Worm (Caenorhabditis elegans) whole organism, young adult: Measurements from ENCODE around the gene srh-87.

Experiments used
- B0019.2 ChIP-seq: fragments of 200-800 bp; sonication (Bioruptor generic); conservative IDR thresholded peaks from 2 replicates; pipeline ENCODE4 v1.3.6; 2022; ENCODE audit warnings: missing genetic modification reagents, missing genetic modification characterization, missing compliant biosample characterization
- F37B4.10 ChIP-seq: fragments of 200-800 bp; sonication (Bioruptor generic); IDR thresholded peaks from 2 replicates; pipeline ENCODE4 v1.3.6; 2022; ENCODE audit warnings: missing genetic modification characterization, missing compliant biosample characterization
- F39B2.1 ChIP-seq: fragments of 200-800 bp; sonication (Bioruptor generic); IDR thresholded peaks from 2 replicates; pipeline ENCODE4 v1.3.6; 2022; ENCODE audit warnings: missing genetic modification reagents, missing genetic modification characterization, missing compliant biosample characterization
- F49E8.2 ChIP-seq: sonication (generic microtip); optimal IDR thresholded peaks from 3 replicates; lab custom pipeline; 2017; ENCODE audit warnings: missing genetic modification characterization, mild to moderate bottlenecking, missing compliant biosample characterization, antibody characterized with exemption, moderate library complexity; ENCODE audit not compliant: insufficient read depth
- T26A5.8 ChIP-seq: sonication (generic microtip); optimal IDR thresholded peaks from 2 replicates; lab custom pipeline; 2016; ENCODE audit warnings: missing genetic modification characterization, missing compliant biosample characterization
- ama-1 ChIP-seq, 3 experiments: fragments of 150-350 bp in 1 of 3; sonication (generic microtip) in 2 of 3; optimal IDR thresholded peaks; 2 replicates each; lab custom pipeline; 2014 to 2018; ENCODE audit warnings: missing biosample characterization in 2 of 3, missing genetic modification characterization in 2 of 3, missing genetic modification reagents in 2 of 3
- attf-6 ChIP-seq: fragments of 200-800 bp; sonication (Bioruptor generic); IDR thresholded peaks from 2 replicates; pipeline ENCODE4 v1.3.6; 2022; ENCODE audit warnings: missing genetic modification reagents, missing genetic modification characterization, missing compliant biosample characterization
- ceh-40 ChIP-seq: fragments of 200-800 bp; sonication (Bioruptor generic); IDR thresholded peaks from 2 replicates; pipeline ENCODE4 v1.3.6; 2022; ENCODE audit warnings: missing genetic modification characterization, missing compliant biosample characterization
- efl-1 ChIP-seq: fragments of 150-350 bp; optimal IDR thresholded peaks from 2 replicates; lab custom pipeline; 2014; ENCODE audit warnings: missing biosample characterization, missing genetic modification reagents, missing genetic modification characterization
- egl-44 ChIP-seq: fragments of 200-800 bp; sonication (Bioruptor generic); IDR thresholded peaks from 2 replicates; pipeline ENCODE4 v1.3.6; 2022; ENCODE audit warnings: missing genetic modification reagents, missing genetic modification characterization, missing compliant biosample characterization
- ekl-4 ChIP-seq: fragments of 200-800 bp; sonication (Bioruptor generic); IDR thresholded peaks from 2 replicates; pipeline ENCODE4 v1.3.6; 2022; ENCODE audit warnings: missing genetic modification reagents, missing genetic modification characterization, missing compliant biosample characterization
- him-1 ChIP-seq: sonication (generic microtip); optimal IDR thresholded peaks from 2 replicates; lab custom pipeline; 2016; ENCODE audit warnings: missing genotype, missing genetic modification reagents, missing genetic modification characterization, missing compliant biosample characterization
- hmg-20 ChIP-seq: fragments of 200-800 bp; sonication (Bioruptor generic); IDR thresholded peaks from 2 replicates; pipeline ENCODE4 v1.3.6; 2022; ENCODE audit warnings: missing genetic modification reagents, missing genetic modification characterization, missing compliant biosample characterization
- lsl-1 ChIP-seq: fragments of 200-800 bp; sonication (Bioruptor generic); optimal IDR thresholded peaks from 2 replicates; lab custom pipeline; 2018; ENCODE audit warnings: mild to moderate bottlenecking, missing genetic modification characterization, moderate library complexity, missing compliant biosample characterization
- lsy-27 ChIP-seq: sonication (generic microtip); optimal IDR thresholded peaks from 2 replicates; lab custom pipeline; 2017; ENCODE audit warnings: missing genetic modification characterization, mild to moderate bottlenecking, missing compliant biosample characterization, antibody characterized with exemption, missing genotype, borderline replicate concordance; ENCODE audit not compliant: insufficient read depth
- somi-1 ChIP-seq: fragments of 200-800 bp; sonication (Bioruptor generic); optimal IDR thresholded peaks from 2 replicates; lab custom pipeline; 2018; ENCODE audit warnings: mild to moderate bottlenecking, missing genetic modification characterization, missing compliant biosample characterization
- sptf-2 ChIP-seq: fragments of 200-800 bp; sonication (Bioruptor generic); optimal IDR thresholded peaks from 2 replicates; lab custom pipeline; 2018; ENCODE audit warnings: mild to moderate bottlenecking, missing genetic modification characterization, missing compliant biosample characterization
- tbp1 ChIP-seq: fragments of 200-800 bp; sonication (Bioruptor generic); optimal IDR thresholded peaks from 2 replicates; lab custom pipeline; 2018; ENCODE audit warnings: mild to moderate bottlenecking, missing genetic modification characterization, missing compliant biosample characterization
- unc-130 ChIP-seq: sonication (generic microtip); optimal IDR thresholded peaks from 2 replicates; lab custom pipeline; 2016; ENCODE audit warnings: missing genetic modification reagents, missing genetic modification characterization, missing compliant biosample characterization
- unc-62 ChIP-seq: fragments of 150-350 bp; optimal IDR thresholded peaks from 2 replicates; lab custom pipeline; 2014; ENCODE audit warnings: missing biosample characterization, missing genetic modification reagents, missing genetic modification characterization
- ztf-22 ChIP-seq: fragments of 200-800 bp; sonication (Bioruptor generic); optimal IDR thresholded peaks from 2 replicates; lab custom pipeline; 2018; ENCODE audit warnings: mild to moderate bottlenecking, missing genetic modification characterization, moderate library complexity, missing compliant biosample characterization
- ztf-28 ChIP-seq: fragments of 200-800 bp; sonication (Bioruptor generic); IDR thresholded peaks from 2 replicates; pipeline ENCODE4 v1.3.6; 2022; ENCODE audit warnings: missing genetic modification reagents, missing genetic modification characterization, missing compliant biosample characterization

The srh-87 gene

DNA sequence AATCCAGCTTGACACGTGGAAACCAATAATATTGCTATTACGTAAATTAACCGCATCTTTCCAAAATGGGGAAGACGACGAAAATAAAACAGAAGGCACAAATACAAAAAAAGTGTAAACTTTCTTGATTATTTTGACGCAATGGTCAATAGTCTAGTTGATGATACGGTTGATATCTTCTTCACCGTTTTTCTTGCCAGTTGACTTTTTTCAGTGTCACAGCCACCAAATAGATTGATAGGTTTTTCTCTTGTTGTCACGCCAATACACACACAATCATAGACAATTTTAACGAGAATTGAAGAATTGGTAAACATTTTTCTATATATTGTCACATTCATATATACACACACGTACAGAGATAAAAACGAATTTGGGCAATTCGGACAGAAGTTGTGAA lies 36.0 kb downstream of the srh-87 start, which contains the start of gene zmp-3:
Gene zmp-3 (minus strand): TSS at position 101 of the 400 bp plus-strand sequence.
- TF ChIP-seq hmg-20 (no peak), lsy-27 (no peak)
- TF ChIP-seq, all 124 proteins: peak for 0

- no peak for TF ChIP-seq tbp1 (GFP tag; lab: Kevin White, UChicago)
- no peak for TF ChIP-seq T26A5.8 (tag; lab: Kevin White, UChicago)
- TF ChIP-seq F39B2.1 (GFP tag; lab: Robert Waterston, UW), result no peak
- TF ChIP-seq ekl-4 (GFP tag; lab: Robert Waterston, UW), result no peak
- TF ChIP-seq lsl-1 (GFP tag; lab: Kevin White, UChicago), result no peak
- TF ChIP-seq sptf-2, result no peak
- TF ChIP-seq attf-6 (GFP tag; lab: Robert Waterston, UW), result no peak
- TF ChIP-seq ztf-28 (GFP tag; lab: Robert Waterston, UW), result no peak
- TF ChIP-seq efl-1 (GFP tag; lab: Kevin White, UChicago), result no peak
- TF ChIP-seq egl-44 (GFP tag; lab: Robert Waterston, UW), result no peak
- TF ChIP-seq F49E8.2 (tag; lab: Kevin White, UChicago), result no peak
- no peak for TF ChIP-seq ztf-22 (GFP tag; lab: Kevin White, UChicago)
- no peak for TF ChIP-seq unc-130
Observed at ce11 chrV:2903227-2903626, 42.3 kb downstream of the srh-87 start, which contains the start of gene C31B8.7. Gene C31B8.7 (minus strand): TSS chrV:2903327.

DNA sequence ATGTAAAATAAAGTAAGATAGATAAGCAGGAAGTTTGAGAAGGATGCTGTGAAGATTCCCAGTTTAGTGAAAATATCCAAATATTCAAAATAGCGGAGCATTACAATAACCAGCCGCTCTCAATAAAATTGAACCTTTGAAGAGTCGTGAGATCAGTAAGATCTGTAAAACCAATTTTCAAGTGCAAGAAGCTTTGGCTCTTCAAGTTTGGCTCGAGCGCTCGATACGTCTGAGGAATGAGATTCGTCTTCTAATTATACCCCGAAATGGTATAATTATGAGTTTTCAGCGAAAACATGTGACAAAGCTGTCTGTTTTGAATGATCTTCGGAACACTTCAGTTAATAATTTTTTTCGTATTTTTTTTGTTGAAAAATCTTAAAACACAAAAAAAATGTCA lies 45.6 kb downstream of the srh-87 start, which contains the start of gene str-46:
Gene str-46 (minus strand): TSS at position 101 of the 400 bp plus-strand sequence.
- no peak for TF ChIP-seq him-1

- TF ChIP-seq ama-1 (optimal IDR thresholded peaks at IDR 0.05; lab: Kevin White, UChicago) (no peak), ama-1 (GFP tag; optimal IDR thresholded peaks at IDR 0.05; lab: Kevin White, UChicago) (no peak), F37B4.10 (GFP tag; lab: Robert Waterston, UW) (no peak), ceh-40 (GFP tag; lab: Robert Waterston, UW) (no peak), somi-1 (GFP tag; lab: Kevin White, UChicago) (no peak), unc-62 (GFP tag; lab: Kevin White, UChicago) (no peak), B0019.2 (no peak), sptf-2 (no peak)
Observed at ce11 chrV:2896198-2896660, 49.3 kb downstream of the srh-87 start, which contains the start of gene pals-32. Gene pals-32 (plus strand): TSS chrV:2896610.
